Worm (Caenorhabditis elegans) whole organism, late embryonic: Measurements from ENCODE around the gene B0393.9.

ENCODE experiments used
- T23F11.4 ChIP-seq: fragments of 200-800 bp; sonication (Bioruptor generic); optimal IDR thresholded peaks from 2 replicates; lab custom pipeline; 2018; ENCODE audit warnings: mild to moderate bottlenecking, missing genetic modification characterization, missing compliant biosample characterization
- ahr-1 ChIP-seq: sonication (generic microtip); optimal IDR thresholded peaks from 2 replicates; lab custom pipeline; 2016; ENCODE audit warnings: missing genetic modification characterization, missing compliant biosample characterization
- ceh-30 ChIP-seq: fragments of 150-350 bp; optimal IDR thresholded peaks from 2 replicates; lab custom pipeline; 2014; ENCODE audit warnings: missing biosample characterization, missing genetic modification characterization
- ceh-31 ChIP-seq: sonication (generic microtip); optimal IDR thresholded peaks from 2 replicates; lab custom pipeline; 2016; ENCODE audit warnings: missing genetic modification characterization, missing compliant biosample characterization
- ceh-6 ChIP-seq: fragments of 200-800 bp; sonication (Bioruptor generic); optimal IDR thresholded peaks from 2 replicates; lab custom pipeline; 2018; ENCODE audit warnings: mild to moderate bottlenecking, missing genetic modification characterization, missing compliant biosample characterization
- dve-1 ChIP-seq: sonication (generic microtip); optimal IDR thresholded peaks from 2 replicates; lab custom pipeline; 2017; ENCODE audit warnings: antibody characterized with exemption, mild to moderate bottlenecking, missing genetic modification characterization, missing compliant biosample characterization
- elt-2 ChIP-seq: sonication (generic microtip); optimal IDR thresholded peaks from 2 replicates; lab custom pipeline; 2016; ENCODE audit warnings: missing genetic modification reagents, missing genetic modification characterization, missing compliant biosample characterization
- ets-4 ChIP-seq: sonication (generic microtip); optimal IDR thresholded peaks from 2 replicates; lab custom pipeline; 2016; ENCODE audit warnings: missing genetic modification characterization, missing compliant biosample characterization
- fkh-10 ChIP-seq: fragments of 150-350 bp; optimal IDR thresholded peaks from 2 replicates; lab custom pipeline; 2014; ENCODE audit warnings: missing biosample characterization, missing genetic modification reagents, missing genetic modification characterization
- gmeb-2 ChIP-seq: sonication (generic microtip); optimal IDR thresholded peaks from 2 replicates; lab custom pipeline; 2016; ENCODE audit warnings: missing genetic modification characterization, inconsistent platforms, missing compliant biosample characterization
- hlh-15 ChIP-seq: sonication (generic microtip); optimal IDR thresholded peaks from 2 replicates; lab custom pipeline; 2016; ENCODE audit warnings: missing genetic modification characterization, missing compliant biosample characterization
- hlh-30 ChIP-seq: sonication (generic microtip); optimal IDR thresholded peaks from 2 replicates; lab custom pipeline; 2017; ENCODE audit warnings: antibody characterized with exemption, missing genetic modification characterization, missing compliant biosample characterization; ENCODE audit not compliant: insufficient read depth
- hlh-8 ChIP-seq: sonication (generic microtip); optimal IDR thresholded peaks from 2 replicates; lab custom pipeline; 2016; ENCODE audit warnings: missing genotype, missing genetic modification characterization, missing compliant biosample characterization
- lim-6 ChIP-seq: sonication (generic microtip); optimal IDR thresholded peaks from 2 replicates; lab custom pipeline; 2016; ENCODE audit warnings: missing genetic modification characterization, missing compliant biosample characterization
- madf-2 ChIP-seq: sonication (generic microtip); optimal IDR thresholded peaks from 2 replicates; lab custom pipeline; 2017; ENCODE audit warnings: missing genetic modification characterization, missing compliant biosample characterization
- nfya-1 ChIP-seq: sonication (generic microtip); optimal IDR thresholded peaks from 2 replicates; lab custom pipeline; 2017; ENCODE audit warnings: missing genetic modification characterization, mild to moderate bottlenecking, missing compliant biosample characterization, antibody characterized with exemption, moderate library complexity
- nhr-11 ChIP-seq: fragments of 150-350 bp; optimal IDR thresholded peaks from 2 replicates; lab custom pipeline; 2014; ENCODE audit warnings: missing biosample characterization, missing genetic modification characterization
- nhr-232 ChIP-seq: sonication (generic microtip); optimal IDR thresholded peaks from 2 replicates; lab custom pipeline; 2016; ENCODE audit warnings: missing genetic modification characterization, missing compliant biosample characterization
- pag-3 ChIP-seq: sonication (generic microtip); optimal IDR thresholded peaks from 2 replicates; lab custom pipeline; 2016; ENCODE audit warnings: missing compliant biosample characterization, missing genetic modification characterization, borderline replicate concordance
- pat-9 ChIP-seq: fragments of 200-800 bp; sonication (Bioruptor generic); optimal IDR thresholded peaks from 2 replicates; lab custom pipeline; 2018; ENCODE audit warnings: mild to moderate bottlenecking, missing genetic modification characterization, moderate library complexity, missing compliant biosample characterization
- pha-2 ChIP-seq: sonication (generic microtip); optimal IDR thresholded peaks from 2 replicates; lab custom pipeline; 2017; ENCODE audit warnings: mild to moderate bottlenecking, missing genetic modification characterization, missing compliant biosample characterization
- pqm-1 ChIP-seq: sonication (generic microtip); optimal IDR thresholded peaks from 2 replicates; lab custom pipeline; 2016; ENCODE audit warnings: missing genetic modification characterization, missing compliant biosample characterization
- rnt-1 ChIP-seq: sonication (generic microtip); optimal IDR thresholded peaks from 2 replicates; lab custom pipeline; 2016; ENCODE audit warnings: missing genetic modification characterization, missing compliant biosample characterization
- sdc-2 ChIP-seq: sonication (generic microtip); optimal IDR thresholded peaks from 2 replicates; lab custom pipeline; 2016; ENCODE audit warnings: missing genotype, missing genetic modification characterization, missing compliant biosample characterization
- sox-2 ChIP-seq: fragments of 200-800 bp; sonication (Bioruptor generic); IDR thresholded peaks from 2 replicates; pipeline ENCODE4 v1.3.6; 2022; ENCODE audit warnings: missing genetic modification reagents, missing genetic modification characterization, missing compliant biosample characterization
- sox-4 ChIP-seq: sonication (generic microtip); optimal IDR thresholded peaks from 2 replicates; lab custom pipeline; 2017; ENCODE audit warnings: mild to moderate bottlenecking, missing genetic modification characterization, inconsistent platforms, missing compliant biosample characterization
- tbx-2 ChIP-seq: sonication (generic microtip); optimal IDR thresholded peaks from 2 replicates; lab custom pipeline; 2016; ENCODE audit warnings: missing genetic modification characterization, missing compliant biosample characterization
- tbx-7 ChIP-seq: sonication (generic microtip); optimal IDR thresholded peaks from 2 replicates; lab custom pipeline; 2016; ENCODE audit warnings: missing genotype, missing genetic modification characterization, missing compliant biosample characterization
- unc-3 ChIP-seq, 2 experiments: fragments of 200-800 bp in 1 of 2; sonication (Bioruptor generic) in 1 of 2; sonication (generic microtip) in 1 of 2; conservative IDR thresholded peaks in 1 of 2; optimal IDR thresholded peaks in 1 of 2; 2 replicates each; pipeline versions ENCODE4 v1.3.6 to Lab custom; 2016 to 2022; ENCODE audit warnings: missing compliant biosample characterization in 2 of 2, missing genetic modification characterization in 2 of 2, missing genetic modification reagents in 1 of 2
- unc-86 ChIP-seq: sonication (generic microtip); optimal IDR thresholded peaks from 2 replicates; lab custom pipeline; 2016; ENCODE audit warnings: missing genetic modification characterization, missing compliant biosample characterization
- zip-5 ChIP-seq: sonication (generic microtip); optimal IDR thresholded peaks from 2 replicates; lab custom pipeline; 2016; ENCODE audit warnings: missing genetic modification characterization, missing compliant biosample characterization
- ztf-16 ChIP-seq: sonication (generic microtip); optimal IDR thresholded peaks from 2 replicates; lab custom pipeline; 2017; ENCODE audit warnings: missing genetic modification characterization, missing compliant biosample characterization

Gene B0393.9

DNA sequence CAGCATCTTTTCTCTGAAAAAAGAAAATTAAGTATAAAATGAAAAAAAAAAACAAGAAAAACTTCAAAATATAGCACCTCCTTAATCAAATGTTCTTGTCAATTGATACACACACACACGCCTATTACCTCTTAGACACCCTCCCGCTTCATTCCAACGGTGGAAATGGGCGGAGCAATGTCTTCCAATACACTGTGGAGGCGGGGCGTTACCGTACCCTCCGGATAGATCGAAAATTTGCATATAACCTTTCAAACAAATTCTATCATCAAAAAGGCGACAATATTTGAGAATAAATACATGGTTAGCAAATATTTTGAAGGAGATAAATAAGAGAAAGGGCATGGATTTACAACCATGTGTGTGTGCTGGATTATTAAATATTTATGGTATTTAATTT, 28.1 kb upstream of the B0393.9 start:
- TF ChIP-seq lim-6: no peak
- TF ChIP-seq tbx-2 (tag; lab: Kevin White, UChicago): no peak
- TF ChIP-seq pat-9: no peak
- TF ChIP-seq ceh-30 (tag; lab: Kevin White, UChicago): no peak
- no peak for TF ChIP-seq ztf-16
- peak; percentile 85 for TF ChIP-seq nfya-1 (tag; lab: Kevin White, UChicago)

DNA sequence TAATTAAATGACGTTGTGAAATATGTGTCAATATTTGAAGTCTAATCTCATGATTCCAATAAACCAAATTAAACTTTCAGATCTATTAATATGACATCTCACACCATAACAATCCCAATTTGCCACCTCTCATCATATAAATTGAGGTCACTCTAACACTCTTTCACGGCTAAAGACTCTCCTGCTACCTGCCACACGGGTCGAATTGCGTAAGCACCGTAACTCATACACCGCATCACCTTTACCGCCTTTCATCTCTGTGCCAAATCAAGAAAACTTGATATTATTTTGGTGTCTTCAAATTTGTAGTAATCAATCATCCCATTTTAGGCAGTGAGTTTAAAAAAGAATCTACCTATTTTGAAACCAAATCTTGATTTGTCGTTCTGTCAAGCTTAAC, 26.4 kb upstream of the B0393.9 start:
- TF ChIP-seq nhr-232 (tag; lab: Kevin White, UChicago) (no peak), pqm-1 (no peak), lim-6 (no peak), zip-5 (tag; lab: Kevin White, UChicago) (no peak), sox-2 (GFP tag; lab: Robert Waterston, UW) (no peak), madf-2 (no peak), dve-1 (tag; lab: Kevin White, UChicago) (no peak), hlh-30 (tag; lab: Kevin White, UChicago) (no peak), sox-4 (tag; lab: Kevin White, UChicago) (no peak), sdc-2 (tag; lab: Kevin White, UChicago) (no peak), ztf-16 (no peak), hlh-15 (tag; lab: Kevin White, UChicago) (no peak), ceh-6 (no peak), pha-2 (tag; lab: Kevin White, UChicago) (no peak), pat-9 (no peak), T23F11.4 (GFP tag; lab: Kevin White, UChicago) (no peak), pag-3 (tag; lab: Kevin White, UChicago) (no peak), hlh-8 (tag; lab: Kevin White, UChicago) (no peak), tbx-7 (tag; lab: Kevin White, UChicago) (no peak), gmeb-2 (tag; lab: Kevin White, UChicago) (no peak)

DNA sequence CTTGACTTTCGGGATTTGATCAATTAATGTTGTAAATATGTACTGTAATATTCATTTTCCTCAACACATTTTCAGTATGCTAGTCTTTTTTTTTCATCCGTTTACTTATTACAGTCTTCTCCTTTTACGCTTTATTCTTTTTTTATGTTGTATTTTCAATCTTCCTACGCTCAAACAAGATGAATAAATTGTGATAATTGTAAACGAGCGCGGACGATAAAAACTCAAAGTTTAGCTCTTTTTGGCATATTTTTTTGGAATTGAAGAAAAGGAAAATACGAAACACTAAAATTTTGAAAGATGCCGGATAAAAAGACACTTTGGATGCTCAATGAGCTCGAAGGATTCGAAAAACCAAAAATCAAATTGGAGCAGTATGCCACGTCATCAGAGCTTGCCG, 22.8 kb upstream of the B0393.9 start, which contains the start of gene metl-5:
TSS of gene metl-5 (plus strand) at position 301 of the 400 bp plus-strand sequence.
- TF ChIP-seq unc-86 (tag; lab: Kevin White, UChicago): no peak

DNA sequence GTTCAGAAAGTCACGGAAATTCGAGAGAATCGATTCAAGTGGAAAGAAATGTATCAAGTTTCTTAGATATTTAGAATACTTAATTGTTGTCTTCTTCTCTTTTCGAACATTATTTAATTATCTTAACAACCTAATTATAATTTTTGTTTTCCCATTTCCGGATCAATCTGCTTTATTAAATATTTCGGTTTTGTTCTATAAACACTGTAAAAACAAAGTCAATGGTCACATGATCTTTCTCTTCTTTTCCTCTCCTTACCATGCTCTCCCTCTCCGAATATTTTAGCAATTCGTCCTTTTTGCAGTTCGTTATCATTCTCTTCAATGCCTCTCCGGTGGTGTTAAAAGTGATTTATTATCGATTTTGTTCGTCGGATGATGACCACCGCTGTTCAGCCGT, 16.6 kb upstream of the B0393.9 start, which contains the start of gene tag-325:
TSS of gene tag-325 (plus strand) at position 301 of the 400 bp plus-strand sequence.
- TF ChIP-seq zip-5 (tag; lab: Kevin White, UChicago): no peak
- TF ChIP-seq hlh-30 (tag; lab: Kevin White, UChicago): peak; percentile 15

- peak; percentile 19 for TF ChIP-seq tbx-2 (tag; lab: Kevin White, UChicago)
- no peak for TF ChIP-seq unc-3 (GFP tag; conservative IDR thresholded peaks at IDR 0.05; lab: Robert Waterston, UW)
- no peak for TF ChIP-seq unc-3 (tag; optimal IDR thresholded peaks at IDR 0.05; lab: Kevin White, UChicago)
- TF ChIP-seq ceh-31 (tag; lab: Kevin White, UChicago): peak; percentile 26
- TF ChIP-seq ahr-1 (tag; lab: Kevin White, UChicago): no peak
- TF ChIP-seq nfya-1 (tag; lab: Kevin White, UChicago): peak; percentile 45
- TF ChIP-seq ztf-16: no peak
- TF ChIP-seq sdc-2 (tag; lab: Kevin White, UChicago): no peak
- no peak for TF ChIP-seq unc-86 (tag; lab: Kevin White, UChicago)
- TF ChIP-seq fkh-10 (GFP tag; lab: Kevin White, UChicago): no peak
- TF ChIP-seq rnt-1: no peak
- TF ChIP-seq elt-2 (tag; lab: Kevin White, UChicago): peak; percentile 16
- peak; percentile 48 for TF ChIP-seq ets-4
- no peak for TF ChIP-seq pat-9
- TF ChIP-seq nhr-11 (tag; lab: Kevin White, UChicago): no peak
- peak; percentile 20 for TF ChIP-seq hlh-30 (tag; lab: Kevin White, UChicago)
- TF ChIP-seq ceh-6: no peak
Observed at ce11 chrIII:4796039-4796438, 16.1 kb upstream of the B0393.9 start.
